Fruit fly (Drosophila melanogaster): ENCODE data around the gene Ref1.

The Ref1 gene

DNA sequence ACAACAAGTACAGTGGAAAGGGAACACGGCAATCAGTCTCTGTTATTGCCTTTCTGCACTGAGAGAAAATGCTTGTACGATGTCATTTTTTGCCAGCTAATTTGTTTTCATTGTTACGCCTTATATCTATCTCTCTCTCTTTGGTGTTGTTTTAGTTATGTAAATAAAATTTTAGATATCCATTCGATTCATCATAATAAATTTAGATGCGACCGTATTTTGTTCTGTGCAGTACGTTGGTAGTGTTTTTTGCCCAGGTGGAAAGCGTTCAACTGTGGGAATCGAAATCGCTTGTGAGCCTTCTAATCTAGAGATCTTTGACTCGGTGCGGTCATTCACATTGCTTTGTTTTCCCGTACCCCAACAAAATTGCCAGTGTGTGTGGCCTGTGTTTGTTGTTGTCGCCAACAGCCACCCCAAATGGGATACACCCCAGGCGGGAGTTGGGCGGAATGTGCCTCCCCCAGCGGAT lies 4.4 kb downstream of the Ref1 start (continued):
- TF ChIP-seq fd3F (GFP tag; optimal IDR thresholded peaks at IDR 0.05): peak; percentile 73
- peak; percentile 83 for TF ChIP-seq CG9876 (GFP tag; optimal IDR thresholded peaks at IDR 0.05)
- no peak for TF ChIP-seq tgo (GFP tag; IDR thresholded peaks at IDR 0.05)
- TF ChIP-seq gcm2 (GFP tag; optimal IDR thresholded peaks at IDR 0.05): peak; percentile 79
- peak; percentile 81 for TF ChIP-seq gcm (GFP tag; optimal IDR thresholded peaks at IDR 0.05)
- peak; percentile 64 for TF ChIP-seq schlank (tag; optimal IDR thresholded peaks at IDR 0.05)
- TF ChIP-seq Chrac-16 (GFP tag; optimal IDR thresholded peaks at IDR 0.05): peak; percentile 88
- TF ChIP-seq HHEX (GFP tag; optimal IDR thresholded peaks at IDR 0.05): peak; percentile 86
- no peak for TF ChIP-seq so (GFP tag; IDR thresholded peaks at IDR 0.05)
- peak; percentile 42 for TF ChIP-seq CG30020 (tag; optimal IDR thresholded peaks at IDR 0.05)
- TF ChIP-seq bbx (GFP tag; IDR thresholded peaks at IDR 0.05; ENCODE audit: partially characterized antibody): no peak
- TF ChIP-seq CG4404 (GFP tag; IDR thresholded peaks at IDR 0.05): no peak
- peak; percentile 75 for TF ChIP-seq eyg (GFP tag; optimal IDR thresholded peaks at IDR 0.05)
- peak; percentile 87 for TF ChIP-seq CG8089 (GFP tag; optimal IDR thresholded peaks at IDR 0.05)
- TF ChIP-seq CG4854 (GFP tag; optimal IDR thresholded peaks at IDR 0.05): peak; percentile 80
- no peak for TF ChIP-seq CG14667 (GFP tag; IDR thresholded peaks at IDR 0.05)
- peak; percentile 87 for TF ChIP-seq ems (GFP tag; optimal IDR thresholded peaks at IDR 0.05)
- no peak for TF ChIP-seq dan (GFP tag; IDR thresholded peaks at IDR 0.05)
- TF ChIP-seq wek (GFP tag; optimal IDR thresholded peaks at IDR 0.05): peak; percentile 22
- peak; percentile 85 for TF ChIP-seq tio (GFP tag; optimal IDR thresholded peaks at IDR 0.05)
- TF ChIP-seq Abd-B (GFP tag; optimal IDR thresholded peaks at IDR 0.05): peak; percentile 85
- TF ChIP-seq CG17385 (GFP tag; optimal IDR thresholded peaks at IDR 0.05): peak; percentile 86
- TF ChIP-seq CG10543 (GFP tag; optimal IDR thresholded peaks at IDR 0.05): peak; percentile 80
- TF ChIP-seq sqz (GFP tag; optimal IDR thresholded peaks at IDR 0.05): no peak
- TF ChIP-seq Oli (tag; optimal IDR thresholded peaks at IDR 0.05): peak; percentile 90
- TF ChIP-seq bcd (GFP tag; optimal IDR thresholded peaks at IDR 0.05): peak; percentile 87
- peak; percentile 76 for TF ChIP-seq vfl (GFP tag; optimal IDR thresholded peaks at IDR 0.05)
- TF ChIP-seq Side (GFP tag; optimal IDR thresholded peaks at IDR 0.05): peak; percentile 79
- peak; percentile 89 for TF ChIP-seq CHES-1-like (GFP tag; optimal IDR thresholded peaks at IDR 0.05)
- TF ChIP-seq CG6175 (GFP tag; IDR thresholded peaks at IDR 0.05): no peak
- TF ChIP-seq dmrt99B (tag; optimal IDR thresholded peaks at IDR 0.05): peak; percentile 94
- TF ChIP-seq row (GFP tag; IDR thresholded peaks at IDR 0.05): no peak
- peak; percentile 86 for TF ChIP-seq CG15011 (GFP tag; optimal IDR thresholded peaks at IDR 0.05)
- TF ChIP-seq CG2678 (tag; optimal IDR thresholded peaks at IDR 0.05): peak; percentile 94
- no peak for TF ChIP-seq CG34224 (GFP tag; IDR thresholded peaks at IDR 0.05; ENCODE audit: partially characterized antibody)
- peak; percentile 63 for TF ChIP-seq salm (tag; optimal IDR thresholded peaks at IDR 0.05)
- TF ChIP-seq Mes4 (GFP tag; optimal IDR thresholded peaks at IDR 0.05): peak; percentile 86
- peak; percentile 19 for TF ChIP-seq Sry-β (GFP tag; optimal IDR thresholded peaks at IDR 0.05)
- no peak for TF ChIP-seq CG32772 (GFP tag; IDR thresholded peaks at IDR 0.05)
- TF ChIP-seq E2f2 (GFP tag; IDR thresholded peaks at IDR 0.05): no peak
- TF ChIP-seq CG11085 (GFP tag; IDR thresholded peaks at IDR 0.05): no peak
- peak; percentile 73 for TF ChIP-seq CG6272 (GFP tag; IDR thresholded peaks at IDR 0.05)
- no peak for TF ChIP-seq yki (optimal IDR thresholded peaks at IDR 0.05)
- TF ChIP-seq Camta (GFP tag; optimal IDR thresholded peaks at IDR 0.05): peak; percentile 92
- peak; percentile 62 for TF ChIP-seq CG18011 (GFP tag; optimal IDR thresholded peaks at IDR 0.05)
- peak; percentile 96 for TF ChIP-seq CG2120 (GFP tag; optimal IDR thresholded peaks at IDR 0.05)
- peak; percentile 73 for TF ChIP-seq CG3407 (GFP tag; optimal IDR thresholded peaks at IDR 0.05)
- peak; percentile 77 for TF ChIP-seq CG30431 (GFP tag; optimal IDR thresholded peaks at IDR 0.05)
- TF ChIP-seq org-1 (GFP tag; optimal IDR thresholded peaks at IDR 0.05): peak; percentile 80
- no peak for TF ChIP-seq CG2199 (GFP tag; IDR thresholded peaks at IDR 0.05)
- TF ChIP-seq trh (GFP tag; optimal IDR thresholded peaks at IDR 0.05): peak; percentile 54
- no peak for TF ChIP-seq bowl (GFP tag; IDR thresholded peaks at IDR 0.05)

All from whole organism, embryonic.